Worm (Caenorhabditis elegans): Measurements from ENCODE around the gene vha-15.

DNA sequence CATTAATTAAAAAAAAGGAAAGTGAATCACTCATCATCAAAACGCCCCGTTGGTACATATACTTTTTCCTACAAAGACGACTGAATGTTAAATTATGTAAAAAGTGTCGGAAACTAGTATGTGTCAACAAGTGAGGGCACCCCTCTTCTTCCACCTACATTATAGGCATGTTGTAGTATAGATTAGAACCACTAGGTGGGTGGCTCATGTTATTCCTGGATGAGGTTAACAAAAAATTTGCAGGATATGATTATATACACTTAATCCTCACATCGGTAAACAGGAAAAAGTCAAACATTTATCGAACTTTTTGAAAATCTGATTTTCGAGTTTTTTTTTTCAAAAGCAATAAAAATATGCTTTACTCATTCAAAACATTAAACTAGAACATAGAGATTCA, 38.3 kb downstream of the vha-15 start:
- TF ChIP-seq ama-1 (optimal IDR thresholded peaks at IDR 0.05) (no peak), hnd-1 (tag; optimal IDR thresholded peaks at IDR 0.05) (no peak), ceh-13 (GFP tag; optimal IDR thresholded peaks at IDR 0.05) (no peak), tbx-37 (GFP tag; conservative IDR thresholded peaks at IDR 0.05) (no peak), aly-1 (tag; optimal IDR thresholded peaks at IDR 0.05) (no peak)

All from whole organism, early embryonic.